Worm (Caenorhabditis elegans) whole organism, late embryonic: ENCODE results near the gene srbc-16.

Experiments
- C08G9.2 ChIP-seq: sonication (generic microtip); optimal IDR thresholded peaks from 2 replicates; lab custom pipeline; 2016; ENCODE audit warnings: mild to moderate bottlenecking, missing genetic modification characterization, moderate library complexity, missing compliant biosample characterization
- F13H6.1 ChIP-seq: sonication (generic microtip); optimal IDR thresholded peaks from 2 replicates; lab custom pipeline; 2016; ENCODE audit warnings: missing genetic modification characterization, missing compliant biosample characterization
- ceh-19 ChIP-seq: fragments of 200-800 bp; sonication (Bioruptor generic); optimal IDR thresholded peaks from 2 replicates; lab custom pipeline; 2018; ENCODE audit warnings: mild to moderate bottlenecking, missing genetic modification characterization, missing compliant biosample characterization
- ceh-30 ChIP-seq: fragments of 150-350 bp; optimal IDR thresholded peaks from 2 replicates; lab custom pipeline; 2014; ENCODE audit warnings: missing biosample characterization, missing genetic modification characterization
- fax-1 ChIP-seq: sonication (generic microtip); optimal IDR thresholded peaks from 2 replicates; lab custom pipeline; 2016; ENCODE audit warnings: missing genotype, missing genetic modification characterization, missing compliant biosample characterization
- fkh-10 ChIP-seq: fragments of 150-350 bp; optimal IDR thresholded peaks from 2 replicates; lab custom pipeline; 2014; ENCODE audit warnings: missing biosample characterization, missing genetic modification reagents, missing genetic modification characterization
- lin-11 ChIP-seq: fragments of 200-800 bp; sonication (Bioruptor generic); optimal IDR thresholded peaks from 2 replicates; lab custom pipeline; 2018; ENCODE audit warnings: mild to moderate bottlenecking, missing genetic modification characterization, missing compliant biosample characterization
- pat-9 ChIP-seq: fragments of 200-800 bp; sonication (Bioruptor generic); optimal IDR thresholded peaks from 2 replicates; lab custom pipeline; 2018; ENCODE audit warnings: mild to moderate bottlenecking, missing genetic modification characterization, moderate library complexity, missing compliant biosample characterization
- pha-4 ChIP-seq: fragments of 150-350 bp; optimal IDR thresholded peaks from 2 replicates; lab custom pipeline; 2018; ENCODE audit warnings: missing biosample characterization, missing genetic modification reagents, missing genetic modification characterization
- rnt-1 ChIP-seq: sonication (generic microtip); optimal IDR thresholded peaks from 2 replicates; lab custom pipeline; 2016; ENCODE audit warnings: missing genetic modification characterization, missing compliant biosample characterization
- unc-42 ChIP-seq: sonication (generic microtip); optimal IDR thresholded peaks from 2 replicates; lab custom pipeline; 2016; ENCODE audit warnings: missing genotype, missing genetic modification characterization, missing compliant biosample characterization

DNA sequence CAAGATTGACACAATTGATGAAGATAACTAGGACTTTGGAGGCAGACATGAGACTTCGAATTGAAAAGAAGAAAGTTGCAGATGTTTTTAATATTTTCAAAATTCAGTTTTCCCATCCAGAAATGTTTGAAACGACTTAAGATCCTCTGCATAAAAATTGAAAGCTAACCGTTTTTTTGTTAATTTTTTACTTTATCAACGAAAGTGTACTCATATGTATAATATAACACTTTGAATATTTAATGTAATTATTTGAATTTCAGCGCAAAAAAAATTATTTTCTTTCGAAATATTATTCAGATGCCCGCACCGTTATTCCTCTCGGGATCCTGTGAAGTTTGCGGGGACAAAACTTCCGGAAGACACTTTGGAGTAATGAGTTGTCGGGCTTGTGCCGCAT, 45.1 kb downstream of the srbc-16 start, which contains the start of gene nhr-18:
- TF ChIP-seq C08G9.2 (tag; lab: Kevin White, UChicago), result no peak
- no peak for TF ChIP-seq pha-4 (tag; lab: Kevin White, UChicago)
- no peak for TF ChIP-seq ceh-19 (GFP tag; lab: Kevin White, UChicago)
- TF ChIP-seq fax-1 (tag; lab: Kevin White, UChicago), result no peak
- no peak for TF ChIP-seq pat-9 (tag; lab: Kevin White, UChicago)
- TF ChIP-seq lin-11, result no peak
- no peak for TF ChIP-seq fkh-10 (GFP tag; lab: Kevin White, UChicago)
- TF ChIP-seq rnt-1 (tag; lab: Kevin White, UChicago), result no peak
- no peak for TF ChIP-seq F13H6.1 (tag; lab: Kevin White, UChicago)
- no peak for TF ChIP-seq ceh-30 (tag; lab: Kevin White, UChicago)
- TF ChIP-seq unc-42 (tag; lab: Kevin White, UChicago), result no peak
